Fruit fly (Drosophila melanogaster): ENCODE results near the gene CG33310.

The CG33310 gene

DNA sequence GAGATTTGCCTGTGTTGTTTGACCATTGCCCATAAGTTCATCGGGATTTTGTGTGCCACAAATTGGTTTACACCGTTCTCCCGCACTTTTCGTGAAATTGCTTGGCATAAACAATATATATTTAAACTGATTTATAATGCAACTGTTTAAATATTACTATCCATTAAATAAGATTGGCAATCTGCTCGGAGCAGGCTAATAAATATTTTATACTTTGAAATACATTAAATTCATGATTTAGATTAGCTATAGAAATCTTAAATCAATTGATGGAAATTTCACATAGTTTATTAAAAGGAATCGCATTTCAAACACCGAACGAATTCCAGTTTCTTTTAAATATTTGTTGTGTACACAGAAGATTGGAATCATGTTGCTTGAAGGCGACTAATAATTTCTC, 39.5 kb downstream of the CG33310 start (continued):
- no peak for TF ChIP-seq CG8765 (GFP tag; IDR thresholded peaks at IDR 0.05)
- TF ChIP-seq CG8290 (GFP tag; optimal IDR thresholded peaks at IDR 0.05), result no peak
- TF ChIP-seq CG8290 (tag; optimal IDR thresholded peaks at IDR 0.05), result no peak
- no peak for TF ChIP-seq ind (GFP tag; optimal IDR thresholded peaks at IDR 0.05)
- no peak for TF ChIP-seq CG31365 (tag; optimal IDR thresholded peaks at IDR 0.05)
- TF ChIP-seq CG11398 (GFP tag; optimal IDR thresholded peaks at IDR 0.05), result no peak
- peak; percentile 24 for TF ChIP-seq dmrt99B (tag; optimal IDR thresholded peaks at IDR 0.05)
- TF ChIP-seq Mad (GFP tag; optimal IDR thresholded peaks at IDR 0.05), result no peak
- no peak for TF ChIP-seq Usf (GFP tag; optimal IDR thresholded peaks at IDR 0.05)
- TF ChIP-seq CG16815 (GFP tag; optimal IDR thresholded peaks at IDR 0.05), result no peak
- no peak for TF ChIP-seq CG7928 (GFP tag; optimal IDR thresholded peaks at IDR 0.05)
- TF ChIP-seq mirr (GFP tag; optimal IDR thresholded peaks at IDR 0.05), result no peak
- no peak for TF ChIP-seq caup (GFP tag; optimal IDR thresholded peaks at IDR 0.05; ENCODE audit: severe bottlenecking)
- TF ChIP-seq hth (optimal IDR thresholded peaks at IDR 0.05), result no peak
- TF ChIP-seq CG17385 (GFP tag; optimal IDR thresholded peaks at IDR 0.05), result peak; percentile 9
- TF ChIP-seq Dll (GFP tag; IDR thresholded peaks at IDR 0.05; ENCODE audit: partially characterized antibody), result no peak
- no peak for TF ChIP-seq YL-1 (GFP tag; optimal IDR thresholded peaks at IDR 0.05)
- no peak for TF ChIP-seq cwo (GFP tag; optimal IDR thresholded peaks at IDR 0.05)
- TF ChIP-seq TFAM (GFP tag; optimal IDR thresholded peaks at IDR 0.05), result no peak
- TF ChIP-seq CG7556 (GFP tag; optimal IDR thresholded peaks at IDR 0.05), result peak; percentile 24
- TF ChIP-seq Sox102F (GFP tag; optimal IDR thresholded peaks at IDR 0.05), result peak; percentile 38
- no peak for TF ChIP-seq eve (GFP tag; optimal IDR thresholded peaks at IDR 0.05)
- TF ChIP-seq Nf-YA (GFP tag; IDR thresholded peaks at IDR 0.05), result no peak
- peak; percentile 14 for TF ChIP-seq unpg (GFP tag; optimal IDR thresholded peaks at IDR 0.05)
- no peak for TF ChIP-seq tll (GFP tag; optimal IDR thresholded peaks at IDR 0.05)
- TF ChIP-seq Meics (GFP tag; optimal IDR thresholded peaks at IDR 0.05), result no peak
- no peak for TF ChIP-seq ap (GFP tag; IDR thresholded peaks at IDR 0.05)
- TF ChIP-seq Med (GFP tag), result no peak
- no peak for TF ChIP-seq ken (GFP tag; IDR thresholded peaks at IDR 0.05)
- TF ChIP-seq CG17361 (GFP tag; IDR thresholded peaks at IDR 0.05), result 0 out of 3 replicates have a peak, but pooled peaks have one; percentile 16
- TF ChIP-seq CG13894 (tag; optimal IDR thresholded peaks at IDR 0.05), result no peak
- TF ChIP-seq ato (GFP tag; IDR thresholded peaks at IDR 0.05; ENCODE audit: partially characterized antibody), result no peak
- TF ChIP-seq CG1832 (GFP tag; optimal IDR thresholded peaks at IDR 0.05), result no peak
- peak; percentile 61 for TF ChIP-seq gem (tag; optimal IDR thresholded peaks at IDR 0.05)
- TF ChIP-seq CG3281 (GFP tag; optimal IDR thresholded peaks at IDR 0.05), result no peak
- no peak for TF ChIP-seq bbx (GFP tag; IDR thresholded peaks at IDR 0.05; ENCODE audit: partially characterized antibody)
- TF ChIP-seq CG7357 (GFP tag; IDR thresholded peaks at IDR 0.05), result no peak
- TF ChIP-seq kah (GFP tag; optimal IDR thresholded peaks at IDR 0.05), result no peak
- TF ChIP-seq CG1233 (GFP tag; optimal IDR thresholded peaks at IDR 0.05), result no peak
- no peak for TF ChIP-seq pnt (GFP tag; optimal IDR thresholded peaks at IDR 0.05)
- no peak for TF ChIP-seq Deaf1 (tag; optimal IDR thresholded peaks at IDR 0.05)
- no peak for TF ChIP-seq zen2 (GFP tag; IDR thresholded peaks at IDR 0.05; ENCODE audit: partially characterized antibody)
- TF ChIP-seq H2.0 (GFP tag; IDR thresholded peaks at IDR 0.05), result no peak
- no peak for TF ChIP-seq psq (GFP tag; optimal IDR thresholded peaks at IDR 0.05)
- no peak for TF ChIP-seq twi (tag; optimal IDR thresholded peaks at IDR 0.05)
- peak; percentile 23 for TF ChIP-seq Oli (tag; optimal IDR thresholded peaks at IDR 0.05)
- no peak for TF ChIP-seq slp2 (GFP tag; optimal IDR thresholded peaks at IDR 0.05)
- TF ChIP-seq Hmr (GFP tag; optimal IDR thresholded peaks at IDR 0.05), result peak; percentile 3
- TF ChIP-seq Kr (GFP tag; optimal IDR thresholded peaks at IDR 0.05), result no peak
- no peak for TF ChIP-seq CG17912 (GFP tag; optimal IDR thresholded peaks at IDR 0.05)
- TF ChIP-seq CG8944 (GFP tag; optimal IDR thresholded peaks at IDR 0.05), result no peak
